Fruit fly (Drosophila melanogaster) whole organism, pupa: Measurements from ENCODE around the gene Set2.

ENCODE experiments used
- CG10348 ChIP-seq: fragments of 200-800 bp; sonication (Bioruptor generic); IDR thresholded peaks from 2 replicates; pipeline ENCODE4 v1.3.6; 2022; ENCODE audit warnings: missing biosample characterization, missing genetic modification characterization
- CG12605 ChIP-seq: fragments of 200-800 bp; sonication (Bioruptor generic); IDR thresholded peaks from 2 replicates; pipeline ENCODE4 v1.3.6; 2022; ENCODE audit warnings: missing biosample characterization, missing genetic modification characterization
- CG13204 ChIP-seq: fragments of 200-800 bp; sonication (Bioruptor generic); optimal IDR thresholded peaks from 2 replicates; lab custom pipeline; 2018; ENCODE audit warnings: missing biosample characterization, mild to moderate bottlenecking, missing genetic modification characterization, moderate library complexity
- CG14655 ChIP-seq: fragments of 200-800 bp; sonication (Bioruptor generic); optimal IDR thresholded peaks from 3 replicates; lab custom pipeline; 2017; ENCODE audit warnings: mild to moderate bottlenecking, missing biosample characterization, missing genetic modification reagents, missing genetic modification characterization
- CG15710 ChIP-seq: fragments of 200-800 bp; sonication (Bioruptor generic); optimal IDR thresholded peaks from 2 replicates; lab custom pipeline; 2018; ENCODE audit warnings: missing biosample characterization, mild to moderate bottlenecking, missing genetic modification characterization, moderate library complexity
- CG17806 ChIP-seq: fragments of 200-800 bp; sonication (Bioruptor generic); optimal IDR thresholded peaks from 2 replicates; lab custom pipeline; 2018; ENCODE audit warnings: missing biosample characterization, mild to moderate bottlenecking, missing genetic modification characterization, moderate library complexity
- CG32121 ChIP-seq: fragments of 200-800 bp; sonication (Bioruptor generic); IDR thresholded peaks from 2 replicates; pipeline ENCODE4 v1.3.6; 2022; ENCODE audit warnings: missing biosample characterization, missing genetic modification characterization
- CG34367 ChIP-seq: fragments of 200-800 bp; sonication (Bioruptor generic); optimal IDR thresholded peaks from 2 replicates; lab custom pipeline; 2018; ENCODE audit warnings: missing biosample characterization, mild to moderate bottlenecking, missing genetic modification characterization
- CG4496 ChIP-seq: fragments of 200-800 bp; sonication (Bioruptor generic); IDR thresholded peaks from 3 replicates; pipeline ENCODE4 v1.3.6; 2022; ENCODE audit warnings: missing biosample characterization, missing genetic modification characterization
- CG8159 ChIP-seq: fragments of 200-800 bp; sonication (Bioruptor generic); optimal IDR thresholded peaks from 3 replicates; lab custom pipeline; 2018; ENCODE audit warnings: missing biosample characterization, mild to moderate bottlenecking, missing genetic modification characterization, moderate library complexity
- CG8301 ChIP-seq: fragments of 200-800 bp; sonication (Bioruptor generic); optimal IDR thresholded peaks from 2 replicates; lab custom pipeline; 2018; ENCODE audit warnings: missing biosample characterization, mild to moderate bottlenecking, missing genetic modification characterization
- CG9948 ChIP-seq: fragments of 200-800 bp; sonication (Bioruptor generic); optimal IDR thresholded peaks from 2 replicates; lab custom pipeline; 2018; ENCODE audit warnings: missing biosample characterization, mild to moderate bottlenecking, missing genetic modification characterization, moderate library complexity
- D1 ChIP-seq: fragments of 200-800 bp; sonication (Bioruptor generic); optimal IDR thresholded peaks from 2 replicates; lab custom pipeline; 2018; ENCODE audit warnings: missing biosample characterization, mild to moderate bottlenecking, missing genetic modification characterization, moderate library complexity
- EcR ChIP-seq: fragments of 200-800 bp; sonication (Bioruptor generic); optimal IDR thresholded peaks from 3 replicates; lab custom pipeline; 2019; ENCODE audit warnings: missing biosample characterization, missing genetic modification characterization, mild to moderate bottlenecking, moderate library complexity, missing genetic modification reagents
- Ets98B ChIP-seq: fragments of 200-800 bp; sonication (Bioruptor generic); IDR thresholded peaks from 2 replicates; pipeline ENCODE4 v1.3.6; 2022; ENCODE audit warnings: missing biosample characterization, missing genetic modification characterization
- Pif1A ChIP-seq: fragments of 200-800 bp; sonication (Bioruptor generic); optimal IDR thresholded peaks from 3 replicates; lab custom pipeline; 2016; ENCODE audit warnings: missing biosample characterization, missing genetic modification characterization
- Pif1B ChIP-seq: fragments of 200-800 bp; sonication (Bioruptor generic); optimal IDR thresholded peaks from 3 replicates; lab custom pipeline; 2016; ENCODE audit warnings: missing biosample characterization, missing genetic modification characterization
- Snoo ChIP-seq: fragments of 200-800 bp; sonication (Bioruptor generic); optimal IDR thresholded peaks from 3 replicates; lab custom pipeline; 2017; ENCODE audit warnings: missing biosample characterization, mild to moderate bottlenecking, missing genetic modification characterization, inconsistent platforms
- fd96Ca ChIP-seq: fragments of 200-800 bp; sonication (Bioruptor generic); IDR thresholded peaks from 3 replicates; pipeline ENCODE4 v1.3.6; 2022; ENCODE audit warnings: missing biosample characterization, missing genetic modification characterization
- gl ChIP-seq: fragments of 200-800 bp; sonication (Bioruptor generic); optimal IDR thresholded peaks from 2 replicates; lab custom pipeline; 2018; ENCODE audit warnings: missing biosample characterization, mild to moderate bottlenecking, missing genetic modification characterization
- rn ChIP-seq: fragments of 200-800 bp; sonication (Bioruptor generic); IDR thresholded peaks from 2 replicates; pipeline ENCODE4 v1.3.6; 2022; ENCODE audit warnings: missing biosample characterization, missing genetic modification characterization

The Set2 gene

dm6 chrX:13371704-13372049 is 41.4 kb upstream of the Set2 start:
- TF ChIP-seq Snoo (no peak), rn (GFP tag; lab: Robert Waterston, UW) (no peak), CG8159 (no peak), CG13204 (GFP tag; lab: Kevin White, UChicago) (no peak), CG14655 (GFP tag; lab: Kevin White, UChicago) (no peak), CG10348 (GFP tag; lab: Robert Waterston, UW) (no peak), fd96Ca (GFP tag; lab: Robert Waterston, UW) (no peak), D1 (tag; lab: Kevin White, UChicago) (no peak), CG32121 (GFP tag; lab: Robert Waterston, UW) (no peak), gl (tag; lab: Kevin White, UChicago) (no peak), Pif1A (GFP tag; lab: Kevin White, UChicago) (no peak), CG9948 (tag; lab: Kevin White, UChicago) (no peak)
- TF ChIP-seq, all 21 proteins: peak for 0

- TF ChIP-seq CG10348 (GFP tag; lab: Robert Waterston, UW) (no peak), CG8301 (no peak), CG12605 (0 out of 2 replicates have a peak, but pooled peaks have one; percentile 19)
- TF ChIP-seq, all 21 proteins: peak for 1
Measured at dm6 chrX:13372512-13372911, 40.5 kb upstream of the Set2 start.

dm6 chrX:13373239-13374153 is 39.5 kb upstream of the Set2 start:
- TF ChIP-seq CG12605 (peak; percentile 87), CG32121 (GFP tag; lab: Robert Waterston, UW) (peak; percentile 78), fd96Ca (GFP tag; lab: Robert Waterston, UW) (0 out of 3 replicates have a peak, but pooled peaks have one; percentile 53), Snoo (peak; percentile 83), Ets98B (peak; percentile 79), CG15710 (peak; percentile 85), CG14655 (GFP tag; lab: Kevin White, UChicago) (peak; percentile 82), CG9948 (tag; lab: Kevin White, UChicago) (peak; percentile 85), CG8159 (peak; percentile 89), CG17806 (tag; lab: Kevin White, UChicago) (peak; percentile 84), CG10348 (GFP tag; lab: Robert Waterston, UW) (no peak), D1 (tag; lab: Kevin White, UChicago) (peak; percentile 54), CG4496 (GFP tag; lab: Robert Waterston, UW) (peak; percentile 85), gl (tag; lab: Kevin White, UChicago) (peak; percentile 54), Pif1B (GFP tag; lab: Kevin White, UChicago) (peak; percentile 81), Pif1A (GFP tag; lab: Kevin White, UChicago) (peak; percentile 67), CG34367 (tag; lab: Kevin White, UChicago) (peak; percentile 79), EcR (GFP tag; lab: Kevin White, UChicago) (peak; percentile 4), CG13204 (GFP tag; lab: Kevin White, UChicago) (peak; percentile 59), rn (GFP tag; lab: Robert Waterston, UW) (peak; percentile 47; the same call in 1 of the 2 replicates), CG8301 (peak; percentile 84)

dm6 chrX:13374154-13374536 is 38.9 kb upstream of the Set2 start:
- TF ChIP-seq CG12605 (no peak), Snoo (no peak), CG34367 (tag; lab: Kevin White, UChicago) (no peak), D1 (tag; lab: Kevin White, UChicago) (no peak), gl (tag; lab: Kevin White, UChicago) (no peak), fd96Ca (GFP tag; lab: Robert Waterston, UW) (no peak), Ets98B (no peak), Pif1B (GFP tag; lab: Kevin White, UChicago) (no peak), CG32121 (GFP tag; lab: Robert Waterston, UW) (no peak), CG4496 (GFP tag; lab: Robert Waterston, UW) (no peak), CG15710 (no peak), CG10348 (GFP tag; lab: Robert Waterston, UW) (no peak), CG17806 (tag; lab: Kevin White, UChicago) (no peak)

dm6 chrX:13374979-13375378 is 38.1 kb upstream of the Set2 start:
- TF ChIP-seq gl (tag; lab: Kevin White, UChicago) (no peak), fd96Ca (GFP tag; lab: Robert Waterston, UW) (no peak), rn (GFP tag; lab: Robert Waterston, UW) (no peak), CG14655 (GFP tag; lab: Kevin White, UChicago) (no peak), CG8159 (no peak), EcR (GFP tag; lab: Kevin White, UChicago) (no peak), CG8301 (no peak), CG12605 (no peak), D1 (tag; lab: Kevin White, UChicago) (no peak), CG13204 (GFP tag; lab: Kevin White, UChicago) (no peak), Snoo (no peak), CG32121 (GFP tag; lab: Robert Waterston, UW) (no peak), CG4496 (GFP tag; lab: Robert Waterston, UW) (no peak), CG9948 (tag; lab: Kevin White, UChicago) (no peak), Pif1A (GFP tag; lab: Kevin White, UChicago) (no peak), CG10348 (GFP tag; lab: Robert Waterston, UW) (no peak)
- TF ChIP-seq, all 21 proteins: peak for 0
